Worm (Caenorhabditis elegans): Measurements from ENCODE around the gene ubc-7.

Gene ubc-7

ce11 chrIII:9616933-9617332, 14.0 kb downstream of the ubc-7 start (continued):
- TF ChIP-seq bed-1 (GFP tag; IDR thresholded peaks at IDR 0.05) (0 out of 2 replicates have a peak, but pooled peaks have one; percentile 25), hmg-1.2 (GFP tag; IDR thresholded peaks at IDR 0.05) (peak; percentile 85), ztf-25 (GFP tag; IDR thresholded peaks at IDR 0.05) (no peak), rcor-1 (GFP tag; IDR thresholded peaks at IDR 0.05) (peak; percentile 97), nfya-2 (GFP tag; IDR thresholded peaks at IDR 0.05) (peak; percentile 87; the same call in 1 of the 2 replicates), F23B12.7 (tag; optimal IDR thresholded peaks at IDR 0.05; ENCODE audit: insufficient read depth) (peak; percentile 42), ztf-3 (GFP tag; optimal IDR thresholded peaks at IDR 0.05) (no peak), F57A8.1 (GFP tag; optimal IDR thresholded peaks at IDR 0.05) (no peak), unc-130 (GFP tag; optimal IDR thresholded peaks at IDR 0.05) (peak; percentile 95), Y53G8AR.9 (GFP tag; conservative IDR thresholded peaks at IDR 0.05) (peak; percentile 98), egrh-3 (GFP tag; IDR thresholded peaks at IDR 0.05) (no peak), somi-1 (GFP tag; optimal IDR thresholded peaks at IDR 0.05) (no peak), ets-4 (GFP tag; optimal IDR thresholded peaks at IDR 0.05) (no peak), Y79H2A.3 (GFP tag; conservative IDR thresholded peaks at IDR 0.05) (peak; percentile 97), egl-44 (GFP tag; IDR thresholded peaks at IDR 0.05) (no peak), mes-4 (tag; optimal IDR thresholded peaks at IDR 0.05) (peak; percentile 57), tlf-1 (GFP tag; optimal IDR thresholded peaks at IDR 0.05) (peak; percentile 98), lsl-1 (GFP tag; optimal IDR thresholded peaks at IDR 0.05) (peak; percentile 96), pha-4 (tag; optimal IDR thresholded peaks at IDR 0.05) (no peak), F39B2.1 (GFP tag; IDR thresholded peaks at IDR 0.05) (peak; percentile 72; the same call in 1 of the 2 replicates), F57C9.4 (tag; optimal IDR thresholded peaks at IDR 0.05) (no peak), let-526 (GFP tag; IDR thresholded peaks at IDR 0.05) (no peak), K12H6.12 (tag; optimal IDR thresholded peaks at IDR 0.05) (no peak), lag-1 (GFP tag; IDR thresholded peaks at IDR 0.05) (no peak), attf-3 (GFP tag; conservative IDR thresholded peaks at IDR 0.05) (peak; percentile 72), mcd-1 (GFP tag; IDR thresholded peaks at IDR 0.05) (peak; percentile 95), ceh-40 (GFP tag; IDR thresholded peaks at IDR 0.05) (0 out of 2 replicates have a peak, but pooled peaks have one; percentile 48), rpc-1 (optimal IDR thresholded peaks at IDR 0.05) (peak; percentile 15), rpc-1 (tag; optimal IDR thresholded peaks at IDR 0.05) (no peak), unc-62 (GFP tag; optimal IDR thresholded peaks at IDR 0.05) (no peak), ztf-6 (GFP tag; IDR thresholded peaks at IDR 0.05) (0 out of 2 replicates have a peak, but pooled peaks have one; percentile 7), Y67H2A.10 (GFP tag; conservative IDR thresholded peaks at IDR 0.05) (peak; percentile 81; the same call in 1 of the 2 replicates), chd-7 (tag; optimal IDR thresholded peaks at IDR 0.05) (no peak), madf-10 (tag; optimal IDR thresholded peaks at IDR 0.05) (no peak), ceh-27 (GFP tag; optimal IDR thresholded peaks at IDR 0.05) (no peak), C06A6.2 (GFP tag; conservative IDR thresholded peaks at IDR 0.05) (no peak), hrde-1 (tag; optimal IDR thresholded peaks at IDR 0.05; ENCODE audit: borderline replicate concordance) (peak; percentile 91), tbp1 (GFP tag; optimal IDR thresholded peaks at IDR 0.05) (peak; percentile 75), B0019.2 (GFP tag; conservative IDR thresholded peaks at IDR 0.05) (peak; percentile 99), zim-3 (tag; optimal IDR thresholded peaks at IDR 0.05) (no peak), lin-54 (GFP tag; optimal IDR thresholded peaks at IDR 0.05) (peak; percentile 97), dpff-1 (tag; optimal IDR thresholded peaks at IDR 0.05) (no peak), K11D2.4 (GFP tag; IDR thresholded peaks at IDR 0.05) (0 out of 2 replicates have a peak, but pooled peaks have one; percentile 21), sea-2 (GFP tag; IDR thresholded peaks at IDR 0.05) (no peak), lin-35 (GFP tag; optimal IDR thresholded peaks at IDR 0.05) (peak; percentile 56 to 92 (median 88)), tbx-9 (tag; optimal IDR thresholded peaks at IDR 0.05; ENCODE audit: borderline replicate concordance) (no peak), sptf-2 (GFP tag; optimal IDR thresholded peaks at IDR 0.05) (no peak), snpc-1.1 (tag; optimal IDR thresholded peaks at IDR 0.05; ENCODE audit: insufficient read depth) (peak; percentile 83), F52B5.7 (tag; optimal IDR thresholded peaks at IDR 0.05) (no peak)
